Worm (Caenorhabditis elegans): ENCODE results near the gene K05G3.2.

DNA sequence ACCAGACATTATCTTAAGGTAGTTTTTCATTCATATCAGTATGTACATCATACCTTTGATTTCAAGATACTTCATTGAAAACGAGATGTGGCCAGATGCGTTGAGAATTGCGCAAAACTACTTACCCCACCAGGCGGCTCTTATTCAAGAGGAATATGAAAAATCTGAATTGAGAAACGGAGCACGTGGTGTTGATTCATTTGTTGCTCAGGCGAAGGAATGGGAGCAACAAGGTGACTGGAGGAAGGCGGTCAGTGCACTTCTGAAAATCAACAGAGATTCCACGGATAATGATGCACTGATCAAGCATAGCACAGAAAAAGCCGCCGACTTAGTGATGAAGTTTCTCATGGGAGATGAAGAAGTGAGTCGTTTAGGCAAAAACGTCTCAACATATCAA is 53.6 kb downstream of the K05G3.2 start:
- TF ChIP-seq ceh-82 (tag; optimal IDR thresholded peaks at IDR 0.05) (no peak), aly-2 (tag; optimal IDR thresholded peaks at IDR 0.05) (no peak), ama-1 (optimal IDR thresholded peaks at IDR 0.05) (no peak), daf-12 (tag; optimal IDR thresholded peaks at IDR 0.05) (no peak), lin-39 (tag; optimal IDR thresholded peaks at IDR 0.05) (no peak), pha-4 (tag; optimal IDR thresholded peaks at IDR 0.05) (no peak), skn-1 (tag; optimal IDR thresholded peaks at IDR 0.05) (no peak), nhr-11 (tag; optimal IDR thresholded peaks at IDR 0.05) (no peak), elt-2 (tag; optimal IDR thresholded peaks at IDR 0.05) (no peak), nhr-28 (tag; optimal IDR thresholded peaks at IDR 0.05) (no peak), zag-1 (tag; optimal IDR thresholded peaks at IDR 0.05) (no peak)
